Worm (Caenorhabditis elegans) whole organism, L4/young adult: ENCODE measurements around the gene mrps-25.

Experiments
- dao-5 ChIP-seq: sonication (generic microtip); optimal IDR thresholded peaks from 2 replicates; lab custom pipeline; 2016; ENCODE audit warnings: missing genotype, missing genetic modification characterization, moderate library complexity, missing compliant biosample characterization
- him-1 ChIP-seq: sonication (generic microtip); optimal IDR thresholded peaks from 2 replicates; lab custom pipeline; 2016; ENCODE audit warnings: missing genotype, missing genetic modification reagents, missing genetic modification characterization, missing compliant biosample characterization

DNA sequence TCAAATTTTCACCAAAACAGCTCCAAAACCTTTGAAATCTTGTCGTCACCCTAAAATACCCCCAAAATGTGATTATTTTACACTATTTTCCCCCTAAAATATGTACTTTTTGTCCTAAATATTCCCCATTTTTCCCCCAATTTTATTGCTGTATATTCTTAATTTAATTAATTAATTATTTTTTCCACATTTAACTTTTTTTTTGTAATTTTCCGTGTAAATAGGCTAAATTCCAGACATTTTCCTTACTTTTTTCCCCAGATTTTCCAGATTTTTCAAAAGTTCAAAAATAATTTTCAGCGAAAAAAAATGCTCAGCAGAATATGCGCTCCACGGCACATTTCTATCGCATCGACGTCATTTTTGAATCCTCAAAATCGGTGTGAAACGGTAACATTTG lies 40.5 kb downstream of the mrps-25 start, which contains the start of gene cox-18:
- no peak for TF ChIP-seq him-1 (tag; lab: Kevin White, UChicago)
- TF ChIP-seq dao-5: no peak
